Fruit fly (Drosophila melanogaster) whole organism, embryonic: Measurements from ENCODE around the gene Dic4.

Experiments
- Abd-B ChIP-seq: fragments of 200-800 bp; sonication (Bioruptor generic); optimal IDR thresholded peaks from 2 replicates; lab custom pipeline; 2018; ENCODE audit warnings: missing biosample characterization, mild to moderate bottlenecking, missing genetic modification characterization, moderate library complexity
- Antp ChIP-seq: fragments of 200-800 bp; sonication (Bioruptor generic); optimal IDR thresholded peaks from 3 replicates; lab custom pipeline; 2016; ENCODE audit warnings: missing biosample characterization, missing genetic modification characterization
- Atf6 ChIP-seq: fragments of 200-800 bp; sonication (Bioruptor generic); IDR thresholded peaks from 2 replicates; pipeline ENCODE4 v1.3.6; 2022; ENCODE audit warnings: missing biosample characterization, missing genetic modification characterization
- CG10147 ChIP-seq: fragments of 200-800 bp; sonication (Bioruptor generic); optimal IDR thresholded peaks from 2 replicates; lab custom pipeline; 2019; ENCODE audit warnings: missing biosample characterization, mild to moderate bottlenecking, missing genetic modification characterization, moderate library complexity
- CG10267 ChIP-seq: fragments of 200-800 bp; sonication (Bioruptor generic); optimal IDR thresholded peaks from 2 replicates; lab custom pipeline; 2018; ENCODE audit warnings: missing biosample characterization, mild to moderate bottlenecking, missing genetic modification characterization, moderate library complexity
- CG10321 ChIP-seq: fragments of 200-800 bp; sonication (Bioruptor generic); IDR thresholded peaks from 2 replicates; pipeline ENCODE4 v1.3.6; 2022; ENCODE audit warnings: missing biosample characterization, missing genetic modification characterization
- CG11504 ChIP-seq: fragments of 200-800 bp; sonication (Bioruptor generic); optimal IDR thresholded peaks from 3 replicates; lab custom pipeline; 2019; ENCODE audit warnings: missing biosample characterization, mild to moderate bottlenecking, missing genetic modification characterization, moderate library complexity
- CG12155 ChIP-seq: fragments of 200-800 bp; sonication (Bioruptor generic); optimal IDR thresholded peaks from 3 replicates; lab custom pipeline; 2016; ENCODE audit warnings: missing biosample characterization, missing genetic modification characterization
- CG12391 ChIP-seq: fragments of 200-800 bp; sonication (Bioruptor generic); optimal IDR thresholded peaks from 3 replicates; lab custom pipeline; 2018; ENCODE audit warnings: missing biosample characterization, mild to moderate bottlenecking, missing genetic modification characterization, moderate library complexity
- CG13624 ChIP-seq: fragments of 200-800 bp; sonication (Bioruptor generic); optimal IDR thresholded peaks from 2 replicates; lab custom pipeline; 2016; ENCODE audit warnings: missing biosample characterization, missing genetic modification characterization
- CG14667 ChIP-seq: fragments of 200-800 bp; sonication (Bioruptor generic); IDR thresholded peaks from 2 replicates; pipeline ENCODE4 v1.3.6; 2022; ENCODE audit warnings: missing biosample characterization, missing genetic modification characterization
- CG15696 ChIP-seq: fragments of 200-800 bp; sonication (Bioruptor generic); optimal IDR thresholded peaks from 2 replicates; lab custom pipeline; 2019; ENCODE audit warnings: missing biosample characterization, mild to moderate bottlenecking, missing genetic modification characterization, moderate library complexity
- CG18262 ChIP-seq: fragments of 200-800 bp; optimal IDR thresholded peaks from 3 replicates; lab custom pipeline; 2019; ENCODE audit warnings: missing biosample characterization, mild to moderate bottlenecking, missing genetic modification characterization, moderate library complexity
- CG2116 ChIP-seq: fragments of 200-800 bp; sonication (Bioruptor generic); optimal IDR thresholded peaks from 3 replicates; lab custom pipeline; 2018; ENCODE audit warnings: missing biosample characterization, mild to moderate bottlenecking, missing genetic modification characterization
- CG30020 ChIP-seq: fragments of 200-800 bp; optimal IDR thresholded peaks from 2 replicates; lab custom pipeline; 2019; ENCODE audit warnings: missing biosample characterization, mild to moderate bottlenecking, missing genetic modification characterization, moderate library complexity
- CG31388 ChIP-seq: fragments of 200-800 bp; sonication (Bioruptor generic); optimal IDR thresholded peaks from 2 replicates; lab custom pipeline; 2016; ENCODE audit warnings: missing biosample characterization, missing genetic modification characterization
- CG34422 ChIP-seq: fragments of 200-800 bp; sonication (Bioruptor generic); IDR thresholded peaks from 3 replicates; pipeline ENCODE4 v1.3.6; 2022; ENCODE audit warnings: missing biosample characterization, missing genetic modification characterization
- CG5180 ChIP-seq: fragments of 200-800 bp; sonication (Bioruptor generic); optimal IDR thresholded peaks from 3 replicates; lab custom pipeline; 2017; ENCODE audit warnings: missing biosample characterization, missing genetic modification characterization, mild to moderate bottlenecking, moderate library complexity, missing genetic modification reagents
- CG7271 ChIP-seq: fragments of 200-800 bp; sonication (Bioruptor generic); optimal IDR thresholded peaks from 2 replicates; lab custom pipeline; 2018; ENCODE audit warnings: missing biosample characterization, mild to moderate bottlenecking, missing genetic modification characterization, moderate library complexity
- CHES-1-like ChIP-seq: fragments of 200-800 bp; sonication (Bioruptor generic); optimal IDR thresholded peaks from 2 replicates; lab custom pipeline; 2016; ENCODE audit warnings: missing biosample characterization, missing genetic modification characterization
- CrebB ChIP-seq: fragments of 200-800 bp; sonication (Bioruptor generic); optimal IDR thresholded peaks from 3 replicates; lab custom pipeline; 2018; ENCODE audit warnings: missing biosample characterization, mild to moderate bottlenecking, missing genetic modification characterization
- Deaf1 ChIP-seq: fragments of 200-800 bp; optimal IDR thresholded peaks from 3 replicates; lab custom pipeline; 2019; ENCODE audit warnings: missing biosample characterization, mild to moderate bottlenecking, missing genetic modification characterization, moderate library complexity
- Hr3 ChIP-seq: fragments of 200-800 bp; sonication (Bioruptor generic); optimal IDR thresholded peaks from 3 replicates; lab custom pipeline; 2016; ENCODE audit warnings: missing biosample characterization, missing genetic modification characterization
- Hr51 ChIP-seq, 2 experiments: fragments of 200-800 bp; sonication (Bioruptor generic); optimal IDR thresholded peaks; 2 replicates in 1 of 2; 3 replicates in 1 of 2; lab custom pipeline; 2016 to 2018; ENCODE audit warnings: missing biosample characterization in 2 of 2, missing genetic modification characterization in 2 of 2, mild to moderate bottlenecking in 1 of 2, moderate library complexity in 1 of 2
- Lhr ChIP-seq: fragments of 200-800 bp; sonication (Bioruptor generic); optimal IDR thresholded peaks from 3 replicates; lab custom pipeline; 2017; ENCODE audit warnings: mild to moderate bottlenecking, missing biosample characterization, missing genetic modification reagents, missing genetic modification characterization
- Max ChIP-seq: fragments of 200-800 bp; sonication (Bioruptor generic); optimal IDR thresholded peaks from 2 replicates; lab custom pipeline; 2016; ENCODE audit warnings: missing biosample characterization, mild to moderate bottlenecking, missing genetic modification characterization
- Mes4 ChIP-seq: fragments of 200-800 bp; sonication (Bioruptor generic); optimal IDR thresholded peaks from 2 replicates; lab custom pipeline; 2016; ENCODE audit warnings: missing biosample characterization, missing genetic modification characterization
- Mrtf ChIP-seq: fragments of 200-800 bp; sonication (Bioruptor generic); IDR thresholded peaks from 3 replicates; pipeline ENCODE4 v1.3.6; 2022; ENCODE audit warnings: missing biosample characterization, missing genetic modification characterization
- Myb ChIP-seq: fragments of 200-800 bp; sonication (Bioruptor generic); optimal IDR thresholded peaks from 2 replicates; lab custom pipeline; 2016; ENCODE audit warnings: missing biosample characterization, missing genetic modification characterization
- NC2α ChIP-seq: fragments of 200-800 bp; sonication (Bioruptor generic); optimal IDR thresholded peaks from 2 replicates; lab custom pipeline; 2016; ENCODE audit warnings: missing biosample characterization, missing genetic modification characterization
- Nf-YA ChIP-seq: fragments of 200-800 bp; sonication (Bioruptor generic); IDR thresholded peaks from 2 replicates; pipeline ENCODE4 v1.3.6; 2022; ENCODE audit warnings: missing biosample characterization, missing genetic modification characterization
- Oli ChIP-seq: fragments of 200-800 bp; sonication (Bioruptor generic); optimal IDR thresholded peaks from 2 replicates; lab custom pipeline; 2018; ENCODE audit warnings: missing biosample characterization, mild to moderate bottlenecking, missing genetic modification characterization, moderate library complexity
- Optix ChIP-seq: fragments of 200-800 bp; sonication (Bioruptor generic); IDR thresholded peaks from 3 replicates; pipeline ENCODE4 v1.3.6; 2022; ENCODE audit warnings: missing biosample characterization, missing genetic modification characterization
- al ChIP-seq: fragments of 200-800 bp; sonication (Bioruptor generic); IDR thresholded peaks from 2 replicates; pipeline ENCODE4 v1.3.6; 2022; ENCODE audit warnings: missing biosample characterization, missing genetic modification characterization
- ase ChIP-seq: fragments of 200-800 bp; sonication (Bioruptor generic); IDR thresholded peaks from 3 replicates; pipeline ENCODE4 v1.3.6; 2022; ENCODE audit warnings: missing biosample characterization, missing genetic modification characterization
- az2 ChIP-seq: fragments of 200-800 bp; sonication (Bioruptor generic); optimal IDR thresholded peaks from 3 replicates; lab custom pipeline; 2016; ENCODE audit warnings: missing biosample characterization, missing genetic modification characterization
- bbx ChIP-seq: fragments of 200-800 bp; sonication (Bioruptor generic); IDR thresholded peaks from 2 replicates; pipeline ENCODE4 v1.3.6; 2022; ENCODE audit warnings: missing biosample characterization, missing genetic modification characterization; ENCODE audit not compliant: partially characterized antibody
- bcd ChIP-seq: fragments of 200-800 bp; sonication (Bioruptor generic); optimal IDR thresholded peaks from 2 replicates; lab custom pipeline; 2017; ENCODE audit warnings: missing biosample characterization, mild to moderate bottlenecking, missing genetic modification characterization
- cwo ChIP-seq: fragments of 200-800 bp; sonication (Bioruptor generic); optimal IDR thresholded peaks from 3 replicates; lab custom pipeline; 2017; ENCODE audit warnings: missing biosample characterization, missing genetic modification characterization, mild to moderate bottlenecking, moderate library complexity, missing genetic modification reagents
- eve ChIP-seq, 2 experiments: fragments of >200 bp; optimal IDR thresholded peaks; 2 replicates each; lab custom pipeline; 2017; ENCODE audit warnings: missing biosample characterization in 2 of 2, missing genetic modification characterization in 2 of 2
- gfzf ChIP-seq: fragments of 200-800 bp; sonication (Bioruptor generic); optimal IDR thresholded peaks from 2 replicates; lab custom pipeline; 2016; ENCODE audit warnings: missing biosample characterization, mild to moderate bottlenecking, missing genetic modification characterization, moderate library complexity
- ind ChIP-seq: fragments of 200-800 bp; sonication (Bioruptor generic); optimal IDR thresholded peaks from 3 replicates; lab custom pipeline; 2016; ENCODE audit warnings: missing biosample characterization, missing genetic modification characterization
- jing ChIP-seq: fragments of 200-800 bp; sonication (Bioruptor generic); optimal IDR thresholded peaks from 2 replicates; lab custom pipeline; 2018; ENCODE audit warnings: missing biosample characterization, mild to moderate bottlenecking, missing genetic modification characterization
- nau ChIP-seq: fragments of 200-800 bp; sonication (Bioruptor generic); optimal IDR thresholded peaks from 3 replicates; lab custom pipeline; 2017; ENCODE audit warnings: missing biosample characterization, mild to moderate bottlenecking, missing genetic modification characterization, missing genetic modification reagents
- pum ChIP-seq: fragments of 200-800 bp; sonication (Bioruptor generic); optimal IDR thresholded peaks from 2 replicates; lab custom pipeline; 2016; ENCODE audit warnings: missing biosample characterization, missing genetic modification characterization
- pzg ChIP-seq: fragments of 200-800 bp; sonication (Bioruptor generic); optimal IDR thresholded peaks from 3 replicates; lab custom pipeline; 2018; ENCODE audit warnings: missing biosample characterization, mild to moderate bottlenecking, missing genetic modification characterization, moderate library complexity
- sc ChIP-seq, 3 experiments: fragments of >200 bp in 2 of 3; fragments of 200-800 bp in 1 of 3; sonication (Bioruptor generic) in 1 of 3; optimal IDR thresholded peaks; 2 replicates in 2 of 3; 3 replicates in 1 of 3; lab custom pipeline; 2017; ENCODE audit warnings: mild to moderate bottlenecking in 1 of 3, missing biosample characterization in 1 of 3, missing genetic modification characterization in 1 of 3, missing genetic modification reagents in 1 of 3
- trh ChIP-seq: fragments of 200-800 bp; sonication (Bioruptor generic); optimal IDR thresholded peaks from 2 replicates; lab custom pipeline; 2016; ENCODE audit warnings: missing biosample characterization, missing genetic modification characterization
- ttk ChIP-seq: fragments of 200-800 bp; sonication (Bioruptor generic); IDR thresholded peaks from 2 replicates; pipeline ENCODE4 v2.1.2; 2022; ENCODE audit warnings: missing biosample characterization, missing genetic modification characterization
- usp ChIP-seq: fragments of >200 bp; optimal IDR thresholded peaks from 2 replicates; lab custom pipeline; 2017; ENCODE audit warnings: missing biosample characterization, missing genetic modification characterization
- zfh2 ChIP-seq: fragments of 200-800 bp; sonication (Bioruptor generic); optimal IDR thresholded peaks from 2 replicates; lab custom pipeline; 2016; ENCODE audit warnings: missing biosample characterization, missing genetic modification characterization

The Dic4 gene

dm6 chr3L:18667115-18667514 is 31.1 kb downstream of the Dic4 start, which contains the start of gene CG42495 (continued):
- TF ChIP-seq nau (GFP tag; lab: Kevin White, UChicago) (no peak), Mrtf (no peak), Lhr (peak; percentile 22), CG12391 (tag; lab: Kevin White, UChicago) (no peak), al (GFP tag; lab: Robert Waterston, UW) (no peak), Atf6 (peak; percentile 27; the same call in 1 of the 2 replicates), Optix (GFP tag; lab: Robert Waterston, UW) (no peak), Antp (GFP tag; lab: Kevin White, UChicago) (no peak), bbx (peak; percentile 22; the same call in 1 of the 2 replicates), jing (GFP tag; lab: Kevin White, UChicago) (no peak), ind (GFP tag; lab: Kevin White, UChicago) (no peak), CG10147 (GFP tag; lab: Kevin White, UChicago) (no peak), bcd (GFP tag; lab: Kevin White, UChicago) (no peak), az2 (GFP tag; lab: Kevin White, UChicago) (no peak), cwo (GFP tag; lab: Kevin White, UChicago) (no peak), gfzf (GFP tag; lab: Kevin White, UChicago) (peak; percentile 22), CG31388 (no peak), CG11504 (tag; lab: Kevin White, UChicago) (peak; percentile 85), sc (optimal IDR thresholded peaks at IDR 0.05; lab: Kevin White, UChicago) (no peak), sc (GFP tag; optimal IDR thresholded peaks at IDR 0.05; lab: Kevin White, UChicago) (no peak), CG14667 (GFP tag; lab: Robert Waterston, UW) (no peak), CHES-1-like (GFP tag; lab: Kevin White, UChicago) (peak; percentile 9), CG10267 (peak; percentile 15), Myb (peak; percentile 41), Mes4 (no peak), ttk (GFP tag; lab: Robert Waterston, UW) (no peak), zfh2 (GFP tag; lab: Kevin White, UChicago) (no peak), Deaf1 (no peak), usp (GFP tag; lab: Kevin White, UChicago) (no peak), CG18262 (tag; lab: Kevin White, UChicago) (no peak), CG10321 (GFP tag; lab: Robert Waterston, UW) (no peak), Hr51 (GFP tag; optimal IDR thresholded peaks at IDR 0.05; lab: Kevin White, UChicago) (no peak), eve (GFP tag; optimal IDR thresholded peaks at IDR 0.05; lab: Kevin White, UChicago) (no peak), Oli (tag; lab: Kevin White, UChicago) (no peak), pum (GFP tag; lab: Kevin White, UChicago) (no peak), Hr3 (GFP tag; lab: Kevin White, UChicago) (no peak), trh (GFP tag; lab: Kevin White, UChicago) (no peak), CG15696 (no peak), NC2α (GFP tag; lab: Kevin White, UChicago) (no peak), CG2116 (GFP tag; lab: Kevin White, UChicago) (peak; percentile 28), CG34422 (peak; percentile 13; the same call in 1 of the 3 replicates), CG7271 (tag; lab: Kevin White, UChicago) (no peak), CG13624 (peak; percentile 6), Nf-YA (GFP tag; lab: Robert Waterston, UW) (no peak), CG12155 (no peak), CrebB (tag; lab: Kevin White, UChicago) (peak; percentile 8), CG30020 (tag; lab: Kevin White, UChicago) (no peak), pzg (peak; percentile 78), ase (GFP tag; lab: Robert Waterston, UW) (no peak), CG5180 (no peak), Max (no peak), Abd-B (GFP tag; lab: Kevin White, UChicago) (no peak)
